Worm (Caenorhabditis elegans) whole organism, early embryonic: ENCODE results near the gene C46A5.6.

Source experiments
- B0310.2 ChIP-seq: sonication (generic microtip); optimal IDR thresholded peaks from 2 replicates; lab custom pipeline; 2016; ENCODE audit warnings: mild to moderate bottlenecking, missing genetic modification characterization, missing compliant biosample characterization
- ama-1 ChIP-seq: fragments of 150-350 bp; optimal IDR thresholded peaks from 2 replicates; lab custom pipeline; 2014
- ets-7 ChIP-seq: sonication (generic microtip); optimal IDR thresholded peaks from 2 replicates; lab custom pipeline; 2016; ENCODE audit warnings: missing genotype, missing genetic modification characterization, missing compliant biosample characterization
- flt-1 ChIP-seq: fragments of 200-800 bp; sonication (Bioruptor generic); IDR thresholded peaks from 2 replicates; pipeline ENCODE4 v1.3.6; 2022; ENCODE audit warnings: missing genetic modification characterization, missing compliant biosample characterization
- hmg-4 ChIP-seq: fragments of 200-800 bp; sonication (Bioruptor generic); optimal IDR thresholded peaks from 2 replicates; lab custom pipeline; 2018; ENCODE audit warnings: mild to moderate bottlenecking, missing genetic modification characterization, missing compliant biosample characterization
- hnd-1 ChIP-seq: sonication (generic microtip); optimal IDR thresholded peaks from 2 replicates; lab custom pipeline; 2016; ENCODE audit warnings: missing genetic modification characterization, missing compliant biosample characterization
- pes-1 ChIP-seq: fragments of 200-800 bp; sonication (Bioruptor generic); IDR thresholded peaks from 2 replicates; pipeline ENCODE4 v1.3.6; 2022; ENCODE audit warnings: missing genetic modification reagents, missing genetic modification characterization, missing compliant biosample characterization
- tbx-37 ChIP-seq: fragments of 200-800 bp; sonication (Bioruptor generic); conservative IDR thresholded peaks from 2 replicates; pipeline ENCODE4 v1.3.6; 2022; ENCODE audit warnings: missing genetic modification reagents, missing genetic modification characterization, missing compliant biosample characterization
- tra-4 ChIP-seq: sonication (generic microtip); optimal IDR thresholded peaks from 2 replicates; lab custom pipeline; 2017; ENCODE audit warnings: missing genetic modification characterization, missing compliant biosample characterization

ce11 chrIV:7727258-7727657 is 36.4 kb downstream of the C46A5.6 start:
- TF ChIP-seq tbx-37 (GFP tag; lab: Robert Waterston, UW): no peak
- no peak for TF ChIP-seq hnd-1 (tag; lab: Kevin White, UChicago)
- TF ChIP-seq ama-1 (lab: Kevin White, UChicago): no peak
- no peak for TF ChIP-seq flt-1 (GFP tag; lab: Robert Waterston, UW)
- no peak for TF ChIP-seq tra-4 (tag; lab: Kevin White, UChicago)
- no peak for TF ChIP-seq ets-7 (tag; lab: Kevin White, UChicago)
- TF ChIP-seq pes-1 (GFP tag; lab: Robert Waterston, UW): no peak
- TF ChIP-seq hmg-4 (GFP tag; lab: Kevin White, UChicago): no peak
- TF ChIP-seq B0310.2 (tag; lab: Kevin White, UChicago): no peak
